Worm (Caenorhabditis elegans) whole organism, early embryonic: ENCODE measurements around the gene anmt-2.

Source experiments
- B0310.2 ChIP-seq: sonication (generic microtip); optimal IDR thresholded peaks from 2 replicates; lab custom pipeline; 2016; ENCODE audit warnings: mild to moderate bottlenecking, missing genetic modification characterization, missing compliant biosample characterization
- F13C5.2 ChIP-seq: sonication (generic microtip); optimal IDR thresholded peaks from 2 replicates; lab custom pipeline; 2017; ENCODE audit warnings: mild to moderate bottlenecking, missing genetic modification characterization, inconsistent platforms, missing compliant biosample characterization
- ama-1 ChIP-seq: fragments of 150-350 bp; optimal IDR thresholded peaks from 2 replicates; lab custom pipeline; 2014
- hmg-4 ChIP-seq: fragments of 200-800 bp; sonication (Bioruptor generic); optimal IDR thresholded peaks from 2 replicates; lab custom pipeline; 2018; ENCODE audit warnings: mild to moderate bottlenecking, missing genetic modification characterization, missing compliant biosample characterization
- pes-1 ChIP-seq: fragments of 200-800 bp; sonication (Bioruptor generic); IDR thresholded peaks from 2 replicates; pipeline ENCODE4 v1.3.6; 2022; ENCODE audit warnings: missing genetic modification reagents, missing genetic modification characterization, missing compliant biosample characterization
- scrt-1 ChIP-seq: fragments of 200-800 bp; sonication (Bioruptor generic); IDR thresholded peaks from 2 replicates; pipeline ENCODE4 v1.3.6; 2022; ENCODE audit warnings: missing genetic modification characterization, missing compliant biosample characterization
- tbx-37 ChIP-seq: fragments of 200-800 bp; sonication (Bioruptor generic); conservative IDR thresholded peaks from 2 replicates; pipeline ENCODE4 v1.3.6; 2022; ENCODE audit warnings: missing genetic modification reagents, missing genetic modification characterization, missing compliant biosample characterization

DNA sequence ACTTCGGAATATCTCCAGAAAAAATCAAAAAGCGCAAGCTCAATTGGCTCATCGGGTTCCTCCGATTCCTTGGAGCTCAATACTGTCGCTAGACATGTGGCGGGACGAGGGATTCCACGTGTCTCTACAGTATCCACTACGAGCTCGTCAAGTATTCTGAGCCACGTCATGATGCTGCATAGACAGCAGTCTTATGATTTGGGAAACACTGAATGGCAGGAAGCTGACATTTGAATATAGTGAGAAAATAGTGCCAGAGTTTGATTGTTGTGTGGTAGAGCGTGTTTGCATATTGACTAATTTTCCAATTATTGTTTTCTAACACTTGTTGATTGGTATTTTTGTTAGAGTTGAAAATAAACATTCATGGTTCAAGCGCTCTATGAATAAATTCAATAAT, 5.8 kb upstream of the anmt-2 start:
- TF ChIP-seq B0310.2 (no peak), hmg-4 (GFP tag; lab: Kevin White, UChicago) (no peak), pes-1 (GFP tag; lab: Robert Waterston, UW) (no peak), F13C5.2 (no peak), ama-1 (lab: Kevin White, UChicago) (no peak), tbx-37 (no peak), scrt-1 (no peak)
